Worm (Caenorhabditis elegans) whole organism, young adult: ENCODE data around the gene R01H10.4.
A peak's percentile ranks its signal among the peaks of the same experiment; 100 is the strongest.

ENCODE experiments used
- D2030.7 ChIP-seq: fragments of 200-800 bp; sonication (Bioruptor generic); IDR thresholded peaks from 2 replicates; pipeline ENCODE4 v1.3.6; 2022; ENCODE audit warnings: missing genetic modification reagents, missing genetic modification characterization, missing compliant biosample characterization
- F10E7.11 ChIP-seq: sonication (generic microtip); optimal IDR thresholded peaks from 2 replicates; lab custom pipeline; 2017; ENCODE audit warnings: mild to moderate bottlenecking, missing genetic modification characterization, moderate library complexity, missing compliant biosample characterization
- F37B4.10 ChIP-seq: fragments of 200-800 bp; sonication (Bioruptor generic); IDR thresholded peaks from 2 replicates; pipeline ENCODE4 v1.3.6; 2022; ENCODE audit warnings: missing genetic modification characterization, missing compliant biosample characterization
- F52B5.7 ChIP-seq: sonication (generic microtip); optimal IDR thresholded peaks from 2 replicates; lab custom pipeline; 2016; ENCODE audit warnings: mild to moderate bottlenecking, missing genetic modification characterization, missing compliant biosample characterization
- F57A8.1 ChIP-seq: fragments of 200-800 bp; sonication (Bioruptor generic); optimal IDR thresholded peaks from 2 replicates; lab custom pipeline; 2018; ENCODE audit warnings: mild to moderate bottlenecking, missing genetic modification characterization, moderate library complexity, missing compliant biosample characterization
- K12H6.12 ChIP-seq: fragments of 200-800 bp; sonication (Bioruptor generic); optimal IDR thresholded peaks from 2 replicates; lab custom pipeline; 2018; ENCODE audit warnings: mild to moderate bottlenecking, missing genetic modification characterization, missing compliant biosample characterization
- T07F8.4 ChIP-seq: sonication (generic microtip); optimal IDR thresholded peaks from 2 replicates; lab custom pipeline; 2016; ENCODE audit warnings: mild to moderate bottlenecking, missing genetic modification characterization, moderate library complexity, missing compliant biosample characterization
- Y53F4B.3 ChIP-seq: fragments of 200-800 bp; sonication (Bioruptor generic); IDR thresholded peaks from 2 replicates; pipeline ENCODE4 v1.3.6; 2022; ENCODE audit warnings: missing genetic modification reagents, missing genetic modification characterization, missing compliant biosample characterization
- Y53G8AR.9 ChIP-seq: fragments of 200-800 bp; sonication (Bioruptor generic); conservative IDR thresholded peaks from 2 replicates; pipeline ENCODE4 v1.3.6; 2022; ENCODE audit warnings: missing genetic modification reagents, missing genetic modification characterization, missing compliant biosample characterization
- Y56A3A.18 ChIP-seq: fragments of 200-800 bp; sonication (Bioruptor generic); IDR thresholded peaks from 2 replicates; pipeline ENCODE4 v1.3.6; 2022; ENCODE audit warnings: missing genetic modification reagents, missing genetic modification characterization, missing compliant biosample characterization
- ZK185.1 ChIP-seq: sonication (generic microtip); optimal IDR thresholded peaks from 2 replicates; lab custom pipeline; 2016; ENCODE audit warnings: mild to moderate bottlenecking, missing genetic modification characterization, missing compliant biosample characterization; ENCODE audit not compliant: poor library complexity, severe bottlenecking
- attf-3 ChIP-seq: fragments of 200-800 bp; sonication (Bioruptor generic); conservative IDR thresholded peaks from 2 replicates; pipeline ENCODE4 v1.3.6; 2022; ENCODE audit warnings: missing genetic modification reagents, missing genetic modification characterization, missing compliant biosample characterization
- bed-1 ChIP-seq: fragments of 200-800 bp; sonication (Bioruptor generic); IDR thresholded peaks from 2 replicates; pipeline ENCODE4 v1.3.6; 2022; ENCODE audit warnings: missing genetic modification reagents, missing genetic modification characterization, missing compliant biosample characterization
- bed-2 ChIP-seq: fragments of 200-800 bp; sonication (Bioruptor generic); IDR thresholded peaks from 2 replicates; pipeline ENCODE4 v1.3.6; 2022; ENCODE audit warnings: missing genetic modification reagents, missing genetic modification characterization, missing compliant biosample characterization
- ccch-3 ChIP-seq: fragments of 200-800 bp; sonication (Bioruptor generic); optimal IDR thresholded peaks from 2 replicates; lab custom pipeline; 2018; ENCODE audit warnings: mild to moderate bottlenecking, missing genetic modification characterization, missing compliant biosample characterization
- ceh-100 ChIP-seq: fragments of 200-800 bp; sonication (Bioruptor generic); IDR thresholded peaks from 2 replicates; pipeline ENCODE4 v1.3.6; 2022; ENCODE audit warnings: missing genetic modification reagents, missing genetic modification characterization, missing compliant biosample characterization
- ceh-91 ChIP-seq: fragments of 200-800 bp; sonication (Bioruptor generic); IDR thresholded peaks from 2 replicates; pipeline ENCODE4 v1.3.6; 2022; ENCODE audit warnings: missing genetic modification reagents, missing genetic modification characterization, missing compliant biosample characterization
- dox-1 ChIP-seq: fragments of 200-800 bp; sonication (Bioruptor generic); IDR thresholded peaks from 2 replicates; pipeline ENCODE4 v1.3.6; 2022; ENCODE audit warnings: missing genetic modification reagents, missing genetic modification characterization, missing compliant biosample characterization
- gei-17 ChIP-seq: fragments of 200-800 bp; sonication (Bioruptor generic); optimal IDR thresholded peaks from 2 replicates; lab custom pipeline; 2018; ENCODE audit warnings: mild to moderate bottlenecking, missing genetic modification characterization, missing compliant biosample characterization
- hlh-12 ChIP-seq: sonication (generic microtip); optimal IDR thresholded peaks from 2 replicates; lab custom pipeline; 2016; ENCODE audit warnings: missing genetic modification characterization, missing compliant biosample characterization
- hlh-26 ChIP-seq: fragments of 200-800 bp; sonication (Bioruptor generic); conservative IDR thresholded peaks from 2 replicates; pipeline ENCODE4 v1.3.6; 2022; ENCODE audit warnings: missing genetic modification reagents, missing genetic modification characterization, missing compliant biosample characterization
- hmg-20 ChIP-seq: fragments of 200-800 bp; sonication (Bioruptor generic); IDR thresholded peaks from 2 replicates; pipeline ENCODE4 v1.3.6; 2022; ENCODE audit warnings: missing genetic modification reagents, missing genetic modification characterization, missing compliant biosample characterization
- hrde-1 ChIP-seq: sonication (generic microtip); optimal IDR thresholded peaks from 2 replicates; lab custom pipeline; 2016; ENCODE audit warnings: missing genetic modification characterization, mild to moderate bottlenecking, missing compliant biosample characterization, moderate library complexity, missing genotype, missing genetic modification reagents, borderline replicate concordance
- let-526 ChIP-seq: fragments of 200-800 bp; sonication (Bioruptor generic); IDR thresholded peaks from 2 replicates; pipeline ENCODE4 v1.3.6; 2022; ENCODE audit warnings: missing genetic modification reagents, missing genetic modification characterization, missing compliant biosample characterization
- let-607 ChIP-seq, 2 experiments: fragments of 200-800 bp in 1 of 2; sonication (Bioruptor generic) in 1 of 2; sonication (generic microtip) in 1 of 2; optimal IDR thresholded peaks; 2 replicates each; lab custom pipeline; 2016 to 2018; ENCODE audit warnings: mild to moderate bottlenecking in 2 of 2, missing compliant biosample characterization in 2 of 2, missing genetic modification characterization in 2 of 2, moderate library complexity in 2 of 2, missing genotype in 1 of 2
- lin-35 ChIP-seq, 3 experiments: fragments of 150-350 bp in 2 of 3; sonication (generic microtip) in 1 of 3; optimal IDR thresholded peaks; 2 replicates each; lab custom pipeline; 2014 to 2018; ENCODE audit warnings: missing biosample characterization in 3 of 3, missing genetic modification characterization in 3 of 3, missing genetic modification reagents in 3 of 3
- lin-40 ChIP-seq: sonication (generic microtip); optimal IDR thresholded peaks from 2 replicates; lab custom pipeline; 2016; ENCODE audit warnings: missing genetic modification characterization, mild to moderate bottlenecking, missing compliant biosample characterization, missing genotype, missing genetic modification reagents
- lin-54 ChIP-seq: fragments of 200-800 bp; sonication (Bioruptor generic); optimal IDR thresholded peaks from 2 replicates; lab custom pipeline; 2018; ENCODE audit warnings: mild to moderate bottlenecking, missing genetic modification characterization, missing compliant biosample characterization
- lir-1 ChIP-seq: fragments of 200-800 bp; sonication (Bioruptor generic); conservative IDR thresholded peaks from 2 replicates; pipeline ENCODE4 v1.3.6; 2022; ENCODE audit warnings: missing genetic modification reagents, missing genetic modification characterization, missing compliant biosample characterization
- madf-3 ChIP-seq: fragments of 200-800 bp; sonication (Bioruptor generic); IDR thresholded peaks from 2 replicates; pipeline ENCODE4 v1.3.6; 2022; ENCODE audit warnings: missing genetic modification reagents, missing genetic modification characterization, missing compliant biosample characterization
- madf-6 ChIP-seq: fragments of 200-800 bp; sonication (Bioruptor generic); IDR thresholded peaks from 2 replicates; pipeline ENCODE4 v1.3.6; 2022; ENCODE audit warnings: missing genetic modification reagents, missing genetic modification characterization, missing compliant biosample characterization
- madf-8 ChIP-seq: fragments of 200-800 bp; sonication (Bioruptor generic); conservative IDR thresholded peaks from 2 replicates; pipeline ENCODE4 v1.3.6; 2022; ENCODE audit warnings: missing genetic modification reagents, missing genetic modification characterization, missing compliant biosample characterization
- mes-4 ChIP-seq: sonication (generic microtip); optimal IDR thresholded peaks from 2 replicates; lab custom pipeline; 2016; ENCODE audit warnings: missing genotype, missing genetic modification characterization, missing compliant biosample characterization
- mxl-1 ChIP-seq: sonication (generic microtip); optimal IDR thresholded peaks from 2 replicates; lab custom pipeline; 2016; ENCODE audit warnings: missing genetic modification characterization, missing compliant biosample characterization
- nfyb-1 ChIP-seq: fragments of 200-800 bp; sonication (Bioruptor generic); IDR thresholded peaks from 2 replicates; pipeline ENCODE4 v1.3.6; 2022; ENCODE audit warnings: missing genetic modification reagents, missing genetic modification characterization, missing compliant biosample characterization
- nhr-120 ChIP-seq: fragments of 200-800 bp; sonication (Bioruptor generic); IDR thresholded peaks from 2 replicates; pipeline ENCODE4 v1.3.6; 2022; ENCODE audit warnings: missing genetic modification characterization, missing compliant biosample characterization
- nhr-80 ChIP-seq: sonication (generic microtip); optimal IDR thresholded peaks from 2 replicates; lab custom pipeline; 2016; ENCODE audit warnings: missing genetic modification characterization, missing compliant biosample characterization
- rcor-1 ChIP-seq: fragments of 200-800 bp; sonication (Bioruptor generic); IDR thresholded peaks from 2 replicates; pipeline ENCODE4 v1.3.6; 2022; ENCODE audit warnings: missing genetic modification reagents, missing genetic modification characterization, missing compliant biosample characterization
- rpc-1 ChIP-seq, 2 experiments: fragments of 150-350 bp in 1 of 2; sonication (generic microtip) in 1 of 2; optimal IDR thresholded peaks; 2 replicates each; lab custom pipeline; 2014 to 2018; ENCODE audit warnings: missing biosample characterization in 1 of 2, missing genetic modification characterization in 1 of 2, missing genetic modification reagents in 1 of 2, missing genotype in 1 of 2
- sdz-38 ChIP-seq: sonication (generic microtip); optimal IDR thresholded peaks from 2 replicates; lab custom pipeline; 2016; ENCODE audit warnings: missing genotype, missing genetic modification characterization, missing compliant biosample characterization
- snpc-1.3 ChIP-seq: sonication (generic microtip); optimal IDR thresholded peaks from 2 replicates; lab custom pipeline; 2017; ENCODE audit warnings: missing genetic modification characterization, mild to moderate bottlenecking, missing compliant biosample characterization, antibody characterized with exemption, moderate library complexity, missing genotype, missing genetic modification reagents; ENCODE audit not compliant: insufficient read depth
- snpc-3.4 ChIP-seq: sonication (generic microtip); optimal IDR thresholded peaks from 2 replicates; lab custom pipeline; 2017; ENCODE audit warnings: missing genetic modification characterization, mild to moderate bottlenecking, missing compliant biosample characterization, antibody characterized with exemption, moderate library complexity, missing genotype, missing genetic modification reagents
- tbx-9 ChIP-seq: sonication (generic microtip); optimal IDR thresholded peaks from 2 replicates; lab custom pipeline; 2016; ENCODE audit warnings: borderline replicate concordance, missing genetic modification characterization, inconsistent platforms, missing compliant biosample characterization
- unc-62 ChIP-seq: fragments of 150-350 bp; optimal IDR thresholded peaks from 2 replicates; lab custom pipeline; 2014; ENCODE audit warnings: missing biosample characterization, missing genetic modification reagents, missing genetic modification characterization
- ztf-22 ChIP-seq: fragments of 200-800 bp; sonication (Bioruptor generic); optimal IDR thresholded peaks from 2 replicates; lab custom pipeline; 2018; ENCODE audit warnings: mild to moderate bottlenecking, missing genetic modification characterization, moderate library complexity, missing compliant biosample characterization
- ztf-26 ChIP-seq: sonication (generic microtip); optimal IDR thresholded peaks from 2 replicates; lab custom pipeline; 2017; ENCODE audit warnings: missing genetic modification characterization, missing compliant biosample characterization
- ztf-28 ChIP-seq: fragments of 200-800 bp; sonication (Bioruptor generic); IDR thresholded peaks from 2 replicates; pipeline ENCODE4 v1.3.6; 2022; ENCODE audit warnings: missing genetic modification reagents, missing genetic modification characterization, missing compliant biosample characterization

The R01H10.4 gene

DNA sequence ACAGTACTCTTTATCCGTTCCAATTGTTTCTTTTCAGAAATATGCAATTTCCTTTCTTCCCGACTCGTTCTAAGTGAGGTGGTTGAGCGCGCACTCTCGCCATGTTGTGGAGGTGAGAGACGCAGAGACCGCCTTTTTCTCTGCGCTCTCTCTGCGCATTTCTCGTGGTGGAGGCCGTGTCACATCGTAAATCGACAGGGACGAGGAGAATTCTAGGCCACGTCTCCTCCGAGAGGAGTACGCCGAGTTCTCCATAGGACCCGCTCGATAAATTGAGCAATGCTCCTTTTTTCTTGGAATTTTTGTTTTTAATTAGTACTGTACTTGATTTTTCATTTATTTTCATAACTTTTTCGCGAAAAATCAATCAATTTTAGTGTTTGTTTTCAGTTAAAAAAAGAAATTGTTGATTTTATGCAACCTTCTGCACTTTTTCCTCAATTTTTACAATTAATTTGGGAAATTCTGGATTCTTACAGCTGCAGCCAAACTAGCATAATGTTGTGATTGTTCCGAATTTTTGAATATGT lies 16.2 kb downstream of the R01H10.4 start, which contains the start of gene cnk-1 (continued):
- TF ChIP-seq hrde-1 (tag; lab: Kevin White, UChicago) (no peak), bed-1 (GFP tag; lab: Robert Waterston, UW) (peak; percentile 92; the same call in 1 of the 2 replicates), Y56A3A.18 (peak; percentile 95), mes-4 (tag; lab: Kevin White, UChicago) (no peak), rpc-1 (optimal IDR thresholded peaks at IDR 0.05; lab: Kevin White, UChicago) (no peak), rpc-1 (tag; optimal IDR thresholded peaks at IDR 0.05; lab: Kevin White, UChicago) (no peak), let-526 (GFP tag; lab: Robert Waterston, UW) (peak; percentile 99), F57A8.1 (GFP tag; lab: Kevin White, UChicago) (no peak), dox-1 (GFP tag; lab: Robert Waterston, UW) (peak; percentile 99), snpc-1.3 (tag; lab: Kevin White, UChicago) (no peak), tbx-9 (no peak), snpc-3.4 (tag; lab: Kevin White, UChicago) (peak; percentile 30), F52B5.7 (tag; lab: Kevin White, UChicago) (peak; percentile 30), madf-8 (GFP tag; lab: Robert Waterston, UW) (peak; percentile 93), Y53G8AR.9 (GFP tag; lab: Robert Waterston, UW) (peak; percentile 99), unc-62 (GFP tag; lab: Kevin White, UChicago) (no peak), rcor-1 (peak; percentile 97), bed-2 (GFP tag; lab: Robert Waterston, UW) (peak; percentile 97), ztf-28 (GFP tag; lab: Robert Waterston, UW) (peak; percentile 99), hlh-26 (GFP tag; lab: Robert Waterston, UW) (no peak), sdz-38 (tag; lab: Kevin White, UChicago) (no peak), gei-17 (GFP tag; lab: Kevin White, UChicago) (peak; percentile 26), lin-35 (GFP tag; optimal IDR thresholded peaks at IDR 0.05; lab: Kevin White, UChicago) (peak in 1 of 3 experiments; percentile 29), hlh-12 (tag; lab: Kevin White, UChicago) (no peak), Y53F4B.3 (GFP tag; lab: Robert Waterston, UW) (no peak; the same call in 1 of the 2 replicates), lin-54 (GFP tag; lab: Kevin White, UChicago) (peak; percentile 84), ztf-22 (no peak), nhr-120 (GFP tag; lab: Robert Waterston, UW) (peak; percentile 94; the same call in 1 of the 2 replicates), nhr-80 (tag; lab: Kevin White, UChicago) (peak; percentile 50), F37B4.10 (peak; percentile 94; the same call in 1 of the 2 replicates), T07F8.4 (tag; lab: Kevin White, UChicago) (peak; percentile 7), ztf-26 (tag; lab: Kevin White, UChicago) (peak; percentile 26), nfyb-1 (GFP tag; lab: Robert Waterston, UW) (peak; percentile 98), let-607 (tag; optimal IDR thresholded peaks at IDR 0.05; lab: Kevin White, UChicago) (peak; percentile 49 to 69), madf-6 (GFP tag; lab: Robert Waterston, UW) (peak; percentile 97), hmg-20 (peak; percentile 96), lin-40 (tag; lab: Kevin White, UChicago) (peak; percentile 80), D2030.7 (GFP tag; lab: Robert Waterston, UW) (peak; percentile 97), ZK185.1 (tag; lab: Kevin White, UChicago) (peak; percentile 89), mxl-1 (tag; lab: Kevin White, UChicago) (no peak), madf-3 (GFP tag; lab: Robert Waterston, UW) (peak; percentile 96), F10E7.11 (tag; lab: Kevin White, UChicago) (no peak), attf-3 (GFP tag; lab: Robert Waterston, UW) (peak; percentile 80), ccch-3 (GFP tag; lab: Kevin White, UChicago) (peak; percentile 47), K12H6.12 (tag; lab: Kevin White, UChicago) (peak; percentile 77), ceh-100 (GFP tag; lab: Robert Waterston, UW) (peak; percentile 93), lir-1 (GFP tag; lab: Robert Waterston, UW) (peak; percentile 98), ceh-91 (GFP tag; lab: Robert Waterston, UW) (peak; percentile 95)
